Worm (Caenorhabditis elegans) whole organism, L3 larva: ENCODE results near the gene F52D2.6.

Source experiments
- aly-2 ChIP-seq: fragments of 150-350 bp; optimal IDR thresholded peaks from 2 replicates; lab custom pipeline; 2014; ENCODE audit warnings: missing biosample characterization, missing genetic modification characterization
- ceh-16 ChIP-seq: sonication (generic microtip); optimal IDR thresholded peaks from 2 replicates; lab custom pipeline; 2017; ENCODE audit warnings: missing biosample characterization, missing genetic modification characterization
- egl-27 ChIP-seq: sonication (generic microtip); optimal IDR thresholded peaks from 4 replicates; lab custom pipeline; 2017; ENCODE audit warnings: missing biosample characterization, missing genetic modification reagents, missing genetic modification characterization
- elt-2 ChIP-seq: sonication (generic microtip); optimal IDR thresholded peaks from 2 replicates; lab custom pipeline; 2016; ENCODE audit warnings: missing genetic modification reagents, mild to moderate bottlenecking, missing genetic modification characterization, missing compliant biosample characterization
- lin-39 ChIP-seq: fragments of 150-350 bp; optimal IDR thresholded peaks from 2 replicates; lab custom pipeline; 2018; ENCODE audit warnings: missing biosample characterization, missing genetic modification reagents, missing genetic modification characterization
- lsy-12 ChIP-seq: sonication (generic microtip); optimal IDR thresholded peaks from 2 replicates; lab custom pipeline; 2016; ENCODE audit warnings: mild to moderate bottlenecking, missing genetic modification characterization, missing compliant biosample characterization
- nfya-1 ChIP-seq: sonication (generic microtip); optimal IDR thresholded peaks from 2 replicates; lab custom pipeline; 2017; ENCODE audit warnings: missing genetic modification characterization, mild to moderate bottlenecking, missing compliant biosample characterization, antibody characterized with exemption, moderate library complexity; ENCODE audit not compliant: insufficient read depth
- nhr-12 ChIP-seq: fragments of 150-350 bp; optimal IDR thresholded peaks from 2 replicates; lab custom pipeline; 2014; ENCODE audit warnings: missing biosample characterization, missing genetic modification characterization
- nhr-237 ChIP-seq: fragments of 150-350 bp; optimal IDR thresholded peaks from 2 replicates; lab custom pipeline; 2014; ENCODE audit warnings: missing biosample characterization, missing genetic modification characterization
- skn-1 ChIP-seq: fragments of 150-350 bp; optimal IDR thresholded peaks from 2 replicates; lab custom pipeline; 2014; ENCODE audit warnings: missing biosample characterization, missing genetic modification characterization
- snpc-4 ChIP-seq: fragments of 150-350 bp; optimal IDR thresholded peaks from 2 replicates; lab custom pipeline; 2014; ENCODE audit warnings: missing biosample characterization, missing genetic modification characterization
- unc-62 ChIP-seq: fragments of 150-350 bp; sonication (generic microtip); optimal IDR thresholded peaks from 4 replicates; lab custom pipeline; 2014; ENCODE audit warnings: missing biosample characterization, missing genetic modification reagents, missing genetic modification characterization
- ztf-11 ChIP-seq: fragments of 150-350 bp; optimal IDR thresholded peaks from 2 replicates; lab custom pipeline; 2014; ENCODE audit warnings: missing biosample characterization, missing genetic modification characterization

ce11 chrX:2000517-2000916 is 24.7 kb downstream of the F52D2.6 start:
- TF ChIP-seq aly-2 (tag; lab: Kevin White, UChicago) = no peak
- no peak for TF ChIP-seq lin-39 (tag; lab: Kevin White, UChicago)
- no peak for TF ChIP-seq ceh-16 (tag; lab: Kevin White, UChicago)
- no peak for TF ChIP-seq egl-27 (tag; lab: Kevin White, UChicago)
- no peak for TF ChIP-seq nhr-12
- no peak for TF ChIP-seq snpc-4 (tag; lab: Kevin White, UChicago)
- TF ChIP-seq ztf-11 (tag; lab: Kevin White, UChicago) = no peak
- TF ChIP-seq nfya-1 (tag; lab: Kevin White, UChicago) = no peak
- no peak for TF ChIP-seq skn-1
- TF ChIP-seq unc-62 (GFP tag; lab: Kevin White, UChicago) = no peak
- no peak for TF ChIP-seq nhr-237 (tag; lab: Kevin White, UChicago)
- TF ChIP-seq elt-2 (tag; lab: Kevin White, UChicago) = no peak
- no peak for TF ChIP-seq lsy-12 (tag; lab: Kevin White, UChicago)
